Worm (Caenorhabditis elegans): ENCODE results near the gene acs-15.
"Not testable (repeated sequence)": the region's sequence is repeated elsewhere in the genome, so short reads cannot be mapped to it uniquely, and the experiment has no call there.

The acs-15 gene

DNA sequence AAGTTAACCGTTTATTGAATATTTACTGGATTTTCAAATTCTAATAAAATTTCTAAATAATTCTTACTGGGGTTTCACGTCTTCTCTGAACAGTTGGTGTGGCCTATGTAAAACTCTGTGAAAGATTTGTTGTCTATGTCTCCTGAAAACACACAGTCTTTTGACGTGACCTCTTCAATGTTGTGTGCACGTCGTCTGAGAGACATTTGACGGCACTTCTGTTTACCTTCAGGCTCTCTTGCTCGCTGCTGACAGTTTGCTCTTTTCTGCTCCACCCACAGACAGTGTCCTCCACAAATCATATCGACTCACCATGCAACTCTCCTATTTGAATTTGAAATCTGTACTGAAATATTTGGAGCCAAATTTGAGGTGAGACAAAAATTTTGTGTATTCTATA lies 1.9 kb upstream of the acs-15 start, which contains the start of gene fbxc-34:
Gene fbxc-34 (plus strand): TSS at position 301 of the 400 bp plus-strand sequence.
- not testable (repeated sequence) for TF ChIP-seq tbx-11 (GFP tag; IDR thresholded peaks at IDR 0.05); hmbx-1 (tag; optimal IDR thresholded peaks at IDR 0.05); ama-1 (optimal IDR thresholded peaks at IDR 0.05)

- TF ChIP-seq sea-1 (GFP tag; conservative IDR thresholded peaks at IDR 0.05) (0 out of 2 replicates have a peak, but pooled peaks have one; percentile 22), ceh-13 (GFP tag; optimal IDR thresholded peaks at IDR 0.05) (no peak)
Measured at ce11 chrII:937265-937664, 4.4 kb downstream of the acs-15 start.

- no peak for TF ChIP-seq sea-1 (GFP tag; conservative IDR thresholded peaks at IDR 0.05)
- no peak for TF ChIP-seq ama-1 (optimal IDR thresholded peaks at IDR 0.05)
- no peak for TF ChIP-seq B0310.2 (tag; optimal IDR thresholded peaks at IDR 0.05)
- no peak for TF ChIP-seq hmg-4 (GFP tag; optimal IDR thresholded peaks at IDR 0.05)
- no peak for TF ChIP-seq ceh-36 (tag; optimal IDR thresholded peaks at IDR 0.05)
- no peak for TF ChIP-seq tra-4 (tag; optimal IDR thresholded peaks at IDR 0.05)
- no peak for TF ChIP-seq aly-1 (tag; optimal IDR thresholded peaks at IDR 0.05)
- no peak for TF ChIP-seq ceh-13 (GFP tag; optimal IDR thresholded peaks at IDR 0.05)
- TF ChIP-seq F13C5.2 (tag; optimal IDR thresholded peaks at IDR 0.05), result no peak
- TF ChIP-seq hnd-1 (tag; optimal IDR thresholded peaks at IDR 0.05), result no peak
- TF ChIP-seq hmbx-1 (tag; optimal IDR thresholded peaks at IDR 0.05), result no peak
- TF ChIP-seq tbx-37 (GFP tag; conservative IDR thresholded peaks at IDR 0.05), result no peak
- TF ChIP-seq scrt-1 (GFP tag; IDR thresholded peaks at IDR 0.05), result no peak
- no peak for TF ChIP-seq pes-1 (GFP tag; IDR thresholded peaks at IDR 0.05)
Measured at ce11 chrII:938549-938948, 5.7 kb downstream of the acs-15 start, which contains the start of gene R07C3.3. Gene R07C3.3 (plus strand): TSS chrII:938849.

DNA sequence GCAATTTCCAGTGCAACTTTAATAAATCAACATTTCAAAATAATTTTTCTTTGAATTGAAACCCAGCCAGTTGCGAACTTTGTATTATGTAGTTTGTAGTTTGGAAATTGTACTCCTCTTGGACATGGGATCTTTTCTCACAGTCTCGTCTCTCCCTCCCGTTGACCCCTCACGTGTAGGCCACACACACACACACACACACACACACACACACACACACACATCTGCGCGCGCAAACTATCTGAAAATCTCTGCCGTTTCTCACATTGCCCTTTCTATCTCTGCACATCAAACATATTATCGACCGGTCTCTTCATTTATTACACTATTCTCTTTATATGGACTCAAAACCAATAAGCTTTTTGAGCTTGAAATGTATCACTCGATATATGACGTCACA lies 8.0 kb downstream of the acs-15 start, which contains the start of gene fbxc-36:
Gene fbxc-36 (plus strand): TSS at position 205 of the 400 bp plus-strand sequence.
- no peak for TF ChIP-seq flt-1 (GFP tag; IDR thresholded peaks at IDR 0.05)
- TF ChIP-seq B0310.2 (tag; optimal IDR thresholded peaks at IDR 0.05), result no peak
- TF ChIP-seq sea-1 (GFP tag; conservative IDR thresholded peaks at IDR 0.05), result no peak
- no peak for TF ChIP-seq hnd-1 (tag; optimal IDR thresholded peaks at IDR 0.05)
- no peak for TF ChIP-seq ama-1 (optimal IDR thresholded peaks at IDR 0.05)
- no peak for TF ChIP-seq tra-4 (tag; optimal IDR thresholded peaks at IDR 0.05)
- TF ChIP-seq tbx-11 (GFP tag; IDR thresholded peaks at IDR 0.05), result no peak
- TF ChIP-seq aly-1 (tag; optimal IDR thresholded peaks at IDR 0.05), result no peak
- no peak for TF ChIP-seq pes-1 (GFP tag; IDR thresholded peaks at IDR 0.05)
- no peak for TF ChIP-seq hmg-4 (GFP tag; optimal IDR thresholded peaks at IDR 0.05)
- TF ChIP-seq scrt-1 (GFP tag; IDR thresholded peaks at IDR 0.05), result no peak
- no peak for TF ChIP-seq ceh-36 (tag; optimal IDR thresholded peaks at IDR 0.05)
- TF ChIP-seq tbx-37 (GFP tag; conservative IDR thresholded peaks at IDR 0.05), result no peak
- TF ChIP-seq ets-7 (tag; optimal IDR thresholded peaks at IDR 0.05), result no peak
- TF ChIP-seq F13C5.2 (tag; optimal IDR thresholded peaks at IDR 0.05), result no peak
- TF ChIP-seq ceh-13 (GFP tag; optimal IDR thresholded peaks at IDR 0.05), result no peak
- no peak for TF ChIP-seq hmbx-1 (tag; optimal IDR thresholded peaks at IDR 0.05)

ce11 chrII:943773-944172 lies 11.0 kb downstream of the acs-15 start, which contains the start of gene clec-43:
Gene clec-43 (plus strand): TSS chrII:944066.
- TF ChIP-seq B0310.2 (tag; optimal IDR thresholded peaks at IDR 0.05), result no peak
- TF ChIP-seq tbx-11 (GFP tag; IDR thresholded peaks at IDR 0.05), result no peak
- no peak for TF ChIP-seq hmbx-1 (tag; optimal IDR thresholded peaks at IDR 0.05)
- TF ChIP-seq ceh-13 (GFP tag; optimal IDR thresholded peaks at IDR 0.05), result no peak
- no peak for TF ChIP-seq flt-1 (GFP tag; IDR thresholded peaks at IDR 0.05)
- no peak for TF ChIP-seq hmg-4 (GFP tag; optimal IDR thresholded peaks at IDR 0.05)
- no peak for TF ChIP-seq sea-1 (GFP tag; conservative IDR thresholded peaks at IDR 0.05)
- no peak for TF ChIP-seq F13C5.2 (tag; optimal IDR thresholded peaks at IDR 0.05)
- TF ChIP-seq ama-1 (optimal IDR thresholded peaks at IDR 0.05), result no peak
- no peak for TF ChIP-seq ets-7 (tag; optimal IDR thresholded peaks at IDR 0.05)
- no peak for TF ChIP-seq pes-1 (GFP tag; IDR thresholded peaks at IDR 0.05)
- no peak for TF ChIP-seq tra-4 (tag; optimal IDR thresholded peaks at IDR 0.05)
- no peak for TF ChIP-seq aly-1 (tag; optimal IDR thresholded peaks at IDR 0.05)

DNA sequence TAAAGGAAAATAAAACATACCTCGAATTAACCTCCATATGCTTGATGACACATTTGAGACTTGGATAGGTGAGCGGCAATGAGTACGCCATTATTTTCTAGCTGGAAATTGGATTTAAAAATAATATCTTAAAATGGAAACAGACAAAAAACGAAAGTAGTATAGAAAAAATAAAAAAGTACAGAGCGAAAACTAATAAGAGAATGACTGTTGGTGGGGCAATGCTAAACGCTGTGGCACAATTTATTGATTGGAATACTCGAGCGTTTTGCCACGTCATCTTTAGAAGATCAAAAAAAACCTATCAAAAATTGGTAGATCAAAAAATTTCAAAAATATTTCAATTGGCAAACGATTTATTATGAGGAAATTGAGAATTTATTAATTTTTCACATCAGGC lies 15.3 kb downstream of the acs-15 start, which contains the start of gene fbxc-32:
Gene fbxc-32 (minus strand): TSS at position 101 of the 400 bp plus-strand sequence.
- TF ChIP-seq tbx-37 (GFP tag; conservative IDR thresholded peaks at IDR 0.05), result no peak
- no peak for TF ChIP-seq ama-1 (optimal IDR thresholded peaks at IDR 0.05)
- TF ChIP-seq pes-1 (GFP tag; IDR thresholded peaks at IDR 0.05), result no peak
- no peak for TF ChIP-seq flt-1 (GFP tag; IDR thresholded peaks at IDR 0.05)
- TF ChIP-seq hnd-1 (tag; optimal IDR thresholded peaks at IDR 0.05), result no peak

ce11 chrII:950374-950773 lies 17.6 kb downstream of the acs-15 start:
- no peak for TF ChIP-seq tbx-37 (GFP tag; conservative IDR thresholded peaks at IDR 0.05)
- TF ChIP-seq tbx-11 (GFP tag; IDR thresholded peaks at IDR 0.05), result no peak

ce11 chrII:953052-953451 lies 20.2 kb downstream of the acs-15 start:
- no peak for TF ChIP-seq aly-1 (tag; optimal IDR thresholded peaks at IDR 0.05)
- TF ChIP-seq ama-1 (optimal IDR thresholded peaks at IDR 0.05), result no peak
- TF ChIP-seq F13C5.2 (tag; optimal IDR thresholded peaks at IDR 0.05), result no peak
- no peak for TF ChIP-seq flt-1 (GFP tag; IDR thresholded peaks at IDR 0.05)
- no peak for TF ChIP-seq ets-7 (tag; optimal IDR thresholded peaks at IDR 0.05)
- no peak for TF ChIP-seq hmg-4 (GFP tag; optimal IDR thresholded peaks at IDR 0.05)
- TF ChIP-seq B0310.2 (tag; optimal IDR thresholded peaks at IDR 0.05), result no peak
- no peak for TF ChIP-seq pes-1 (GFP tag; IDR thresholded peaks at IDR 0.05)
- TF ChIP-seq sea-1 (GFP tag; conservative IDR thresholded peaks at IDR 0.05), result no peak
- no peak for TF ChIP-seq hmbx-1 (tag; optimal IDR thresholded peaks at IDR 0.05)
- no peak for TF ChIP-seq hnd-1 (tag; optimal IDR thresholded peaks at IDR 0.05)
- no peak for TF ChIP-seq scrt-1 (GFP tag; IDR thresholded peaks at IDR 0.05)
- no peak for TF ChIP-seq ceh-36 (tag; optimal IDR thresholded peaks at IDR 0.05)
- no peak for TF ChIP-seq tbx-37 (GFP tag; conservative IDR thresholded peaks at IDR 0.05)
- no peak for TF ChIP-seq ceh-13 (GFP tag; optimal IDR thresholded peaks at IDR 0.05)
- no peak for TF ChIP-seq tbx-11 (GFP tag; IDR thresholded peaks at IDR 0.05)
- TF ChIP-seq tra-4 (tag; optimal IDR thresholded peaks at IDR 0.05), result no peak
